Worm (Caenorhabditis elegans) whole organism, L2 larva: ENCODE results near the gene F10E9.7.

ENCODE experiments used
- C34F6.9 ChIP-seq: fragments of 150-350 bp; optimal IDR thresholded peaks from 2 replicates; lab custom pipeline; 2014; ENCODE audit warnings: missing biosample characterization, missing genetic modification characterization
- F13H6.1 ChIP-seq: sonication (generic microtip); optimal IDR thresholded peaks from 2 replicates; lab custom pipeline; 2016; ENCODE audit warnings: missing genetic modification characterization, missing compliant biosample characterization
- R02D3.7 ChIP-seq: fragments of 150-350 bp; optimal IDR thresholded peaks from 2 replicates; lab custom pipeline; 2014; ENCODE audit warnings: missing biosample characterization, missing genetic modification characterization
- Y55F3AM.14 ChIP-seq: fragments of 200-800 bp; sonication (Bioruptor generic); optimal IDR thresholded peaks from 2 replicates; lab custom pipeline; 2018; ENCODE audit warnings: mild to moderate bottlenecking, missing genetic modification characterization, missing compliant biosample characterization
- ZK546.5 ChIP-seq: sonication (generic microtip); optimal IDR thresholded peaks from 2 replicates; lab custom pipeline; 2017; ENCODE audit warnings: missing biosample characterization, missing genetic modification characterization
- alr-1 ChIP-seq: fragments of 150-350 bp; optimal IDR thresholded peaks from 2 replicates; lab custom pipeline; 2014; ENCODE audit warnings: missing biosample characterization, missing genetic modification characterization
- aly-2 ChIP-seq: fragments of 150-350 bp; optimal IDR thresholded peaks from 2 replicates; lab custom pipeline; 2014; ENCODE audit warnings: missing biosample characterization, missing genetic modification characterization
- ama-1 ChIP-seq: fragments of 150-350 bp; optimal IDR thresholded peaks from 2 replicates; lab custom pipeline; 2018; ENCODE audit warnings: inconsistent platforms
- crh-2 ChIP-seq: sonication (generic microtip); optimal IDR thresholded peaks from 2 replicates; lab custom pipeline; 2017; ENCODE audit warnings: missing biosample characterization, missing genetic modification characterization
- dmd-4 ChIP-seq: sonication (generic microtip); optimal IDR thresholded peaks from 2 replicates; lab custom pipeline; 2017; ENCODE audit warnings: missing biosample characterization, missing genetic modification characterization
- egl-27 ChIP-seq: sonication (generic microtip); optimal IDR thresholded peaks from 3 replicates; lab custom pipeline; 2017; ENCODE audit warnings: missing biosample characterization, missing genetic modification reagents, missing genetic modification characterization
- fos-1 ChIP-seq: fragments of 150-350 bp; optimal IDR thresholded peaks from 2 replicates; lab custom pipeline; 2014; ENCODE audit warnings: missing biosample characterization, missing genetic modification characterization
- lin-11 ChIP-seq: fragments of 150-350 bp; sonication (generic microtip); optimal IDR thresholded peaks from 2 replicates; lab custom pipeline; 2014; ENCODE audit warnings: missing biosample characterization, missing genetic modification characterization, inconsistent platforms, mixed read lengths
- lin-39 ChIP-seq: fragments of 150-350 bp; optimal IDR thresholded peaks from 2 replicates; lab custom pipeline; 2014; ENCODE audit warnings: missing biosample characterization, missing genetic modification reagents, missing genetic modification characterization
- lsy-2 ChIP-seq, 2 experiments: fragments of 150-350 bp in 1 of 2; sonication (generic microtip) in 1 of 2; optimal IDR thresholded peaks; 2 replicates each; lab custom pipeline; 2014 to 2017; ENCODE audit warnings: missing biosample characterization in 2 of 2, missing genetic modification characterization in 2 of 2
- mab-5 ChIP-seq: fragments of 150-350 bp; optimal IDR thresholded peaks from 2 replicates; lab custom pipeline; 2014; ENCODE audit warnings: missing biosample characterization, missing genetic modification characterization
- mdl-1 ChIP-seq, 2 experiments: fragments of 150-350 bp in 1 of 2; sonication (generic microtip) in 1 of 2; optimal IDR thresholded peaks; 2 replicates each; lab custom pipeline; 2017; ENCODE audit warnings: missing biosample characterization in 2 of 2, missing genetic modification characterization in 2 of 2
- nhr-10 ChIP-seq: sonication (generic microtip); optimal IDR thresholded peaks from 2 replicates; lab custom pipeline; 2017; ENCODE audit warnings: missing biosample characterization, missing genetic modification characterization
- nhr-11 ChIP-seq: fragments of 150-350 bp; optimal IDR thresholded peaks from 2 replicates; lab custom pipeline; 2014; ENCODE audit warnings: missing biosample characterization, missing genetic modification characterization
- nhr-12 ChIP-seq: fragments of 150-350 bp; optimal IDR thresholded peaks from 2 replicates; lab custom pipeline; 2014; ENCODE audit warnings: missing biosample characterization, missing genetic modification characterization
- nhr-129 ChIP-seq: fragments of 150-350 bp; optimal IDR thresholded peaks from 2 replicates; lab custom pipeline; 2014; ENCODE audit warnings: missing biosample characterization, missing genetic modification characterization
- nhr-21 ChIP-seq: fragments of 150-350 bp; optimal IDR thresholded peaks from 2 replicates; lab custom pipeline; 2014; ENCODE audit warnings: missing biosample characterization, missing genetic modification characterization
- nhr-23 ChIP-seq: fragments of 150-350 bp; optimal IDR thresholded peaks from 2 replicates; lab custom pipeline; 2014; ENCODE audit warnings: missing biosample characterization, missing genetic modification reagents, missing genetic modification characterization
- nhr-237 ChIP-seq: fragments of 150-350 bp; optimal IDR thresholded peaks from 2 replicates; lab custom pipeline; 2014; ENCODE audit warnings: missing biosample characterization, missing genetic modification characterization
- nhr-25 ChIP-seq: fragments of 150-350 bp; sonication (generic microtip); optimal IDR thresholded peaks from 3 replicates; lab custom pipeline; 2014; ENCODE audit warnings: missing biosample characterization, missing genetic modification characterization
- nhr-77 ChIP-seq: fragments of 150-350 bp; optimal IDR thresholded peaks from 2 replicates; lab custom pipeline; 2014; ENCODE audit warnings: missing biosample characterization, missing genetic modification characterization
- peb-1 ChIP-seq: fragments of 150-350 bp; optimal IDR thresholded peaks from 2 replicates; lab custom pipeline; 2014; ENCODE audit warnings: missing biosample characterization, missing genetic modification characterization
- sem-4 ChIP-seq: fragments of 150-350 bp; optimal IDR thresholded peaks from 2 replicates; lab custom pipeline; 2014; ENCODE audit warnings: missing biosample characterization, missing genetic modification reagents, missing genetic modification characterization
- skn-1 ChIP-seq: sonication (generic microtip); optimal IDR thresholded peaks from 2 replicates; lab custom pipeline; 2017; ENCODE audit warnings: missing biosample characterization, missing genetic modification characterization
- sma-9 ChIP-seq, 2 experiments: fragments of 150-350 bp in 1 of 2; sonication (generic microtip) in 1 of 2; optimal IDR thresholded peaks; 2 replicates each; lab custom pipeline; 2014 to 2016; ENCODE audit warnings: missing genetic modification characterization in 2 of 2, mild to moderate bottlenecking in 1 of 2, missing biosample characterization in 1 of 2, missing compliant biosample characterization in 1 of 2, missing genetic modification reagents in 1 of 2, moderate library complexity in 1 of 2
- unc-39 ChIP-seq: fragments of 150-350 bp; optimal IDR thresholded peaks from 2 replicates; lab custom pipeline; 2014; ENCODE audit warnings: missing biosample characterization, missing genetic modification characterization
- unc-55 ChIP-seq: fragments of 150-350 bp; sonication (generic microtip); optimal IDR thresholded peaks from 3 replicates; lab custom pipeline; 2014; ENCODE audit warnings: missing biosample characterization, missing genetic modification reagents, missing genetic modification characterization
- unc-62 ChIP-seq: fragments of 150-350 bp; optimal IDR thresholded peaks from 2 replicates; lab custom pipeline; 2014; ENCODE audit warnings: missing biosample characterization, missing genetic modification reagents, missing genetic modification characterization
- ztf-1 ChIP-seq: fragments of 200-800 bp; sonication (Bioruptor generic); conservative IDR thresholded peaks from 2 replicates; pipeline ENCODE4 v1.3.6; 2022; ENCODE audit warnings: missing genetic modification characterization, missing compliant biosample characterization
- ztf-4 ChIP-seq: fragments of 150-350 bp; optimal IDR thresholded peaks from 2 replicates; lab custom pipeline; 2014; ENCODE audit warnings: missing biosample characterization, missing genetic modification characterization

F10E9.7 gene

ce11 chrIII:8286824-8287223, 20.4 kb downstream of the F10E9.7 start:
- no peak for TF ChIP-seq alr-1 (tag; lab: Kevin White, UChicago)
- TF ChIP-seq nhr-21 (tag; lab: Kevin White, UChicago) = no peak
- TF ChIP-seq F13H6.1 = no peak
- TF ChIP-seq crh-2 (tag; lab: Kevin White, UChicago) = no peak
- TF ChIP-seq skn-1 = no peak
- no peak for TF ChIP-seq unc-39
- no peak for TF ChIP-seq ama-1 (lab: Kevin White, UChicago)

ce11 chrIII:8286003-8286402, 21.2 kb downstream of the F10E9.7 start:
- no peak for TF ChIP-seq ztf-4
- TF ChIP-seq ztf-1 = no peak
- TF ChIP-seq nhr-21 (tag; lab: Kevin White, UChicago) = no peak
- TF ChIP-seq ama-1 (lab: Kevin White, UChicago) = no peak
- peak; percentile 42 for TF ChIP-seq unc-55 (GFP tag; lab: Kevin White, UChicago)

- no peak for TF ChIP-seq C34F6.9 (tag; lab: Kevin White, UChicago)
- no peak for TF ChIP-seq lsy-2 (tag; optimal IDR thresholded peaks at IDR 0.05; lab: Kevin White, UChicago)
- no peak for TF ChIP-seq ztf-1
- no peak for TF ChIP-seq mab-5
- TF ChIP-seq egl-27 (tag; lab: Kevin White, UChicago) = no peak
- TF ChIP-seq peb-1 (tag; lab: Kevin White, UChicago) = no peak
- no peak for TF ChIP-seq F13H6.1
- no peak for TF ChIP-seq nhr-129 (tag; lab: Kevin White, UChicago)
- TF ChIP-seq sma-9 (GFP tag; optimal IDR thresholded peaks at IDR 0.05; lab: Kevin White, UChicago) = no peak
- TF ChIP-seq sma-9 (tag; optimal IDR thresholded peaks at IDR 0.05; lab: Kevin White, UChicago) = no peak
- no peak for TF ChIP-seq ZK546.5 (tag; lab: Kevin White, UChicago)
- no peak for TF ChIP-seq unc-55 (GFP tag; lab: Kevin White, UChicago)
- TF ChIP-seq nhr-237 (tag; lab: Kevin White, UChicago) = no peak
- TF ChIP-seq, all 48 proteins: peak for 0
Measured at ce11 chrIII:8283525-8283924, 23.7 kb downstream of the F10E9.7 start.

- peak; percentile 33 for TF ChIP-seq unc-55 (GFP tag; lab: Kevin White, UChicago)
- TF ChIP-seq unc-62 = no peak
Measured at ce11 chrIII:8281310-8281709, 25.9 kb downstream of the F10E9.7 start.

- TF ChIP-seq C34F6.9 (tag; lab: Kevin White, UChicago) = peak; percentile 1
- no peak for TF ChIP-seq aly-2 (tag; lab: Kevin White, UChicago)
Measured at ce11 chrIII:8280352-8280751, 26.9 kb downstream of the F10E9.7 start.

ce11 chrIII:8279567-8279966, 27.7 kb downstream of the F10E9.7 start:
- no peak for TF ChIP-seq mdl-1 (tag; optimal IDR thresholded peaks at IDR 0.05; lab: Kevin White, UChicago)
- no peak for TF ChIP-seq fos-1 (tag; lab: Kevin White, UChicago)
- no peak for TF ChIP-seq nhr-11 (tag; lab: Kevin White, UChicago)
- no peak for TF ChIP-seq nhr-77 (tag; lab: Kevin White, UChicago)

- TF ChIP-seq aly-2 (tag; lab: Kevin White, UChicago) (no peak), nhr-10 (no peak), nhr-129 (tag; lab: Kevin White, UChicago) (no peak), C34F6.9 (tag; lab: Kevin White, UChicago) (no peak)
- TF ChIP-seq, all 48 proteins: peak for 0
Measured at ce11 chrIII:8278801-8279200, 28.4 kb downstream of the F10E9.7 start, which contains the start of gene mig-10. TSS of gene mig-10 (plus strand) at chrIII:8279101.

- TF ChIP-seq nhr-10 (no peak), unc-55 (GFP tag; lab: Kevin White, UChicago) (no peak), nhr-12 (tag; lab: Kevin White, UChicago) (no peak), Y55F3AM.14 (GFP tag; lab: Kevin White, UChicago) (no peak), ZK546.5 (tag; lab: Kevin White, UChicago) (no peak), fos-1 (tag; lab: Kevin White, UChicago) (no peak), nhr-23 (no peak), lin-11 (tag; lab: Kevin White, UChicago) (no peak), lin-39 (tag; lab: Kevin White, UChicago) (no peak), dmd-4 (no peak), nhr-77 (tag; lab: Kevin White, UChicago) (no peak), nhr-25 (tag; lab: Kevin White, UChicago) (no peak), ama-1 (lab: Kevin White, UChicago) (no peak), sem-4 (tag; lab: Kevin White, UChicago) (no peak), crh-2 (tag; lab: Kevin White, UChicago) (no peak), R02D3.7 (tag; lab: Kevin White, UChicago) (no peak)
Measured at ce11 chrIII:8275871-8276270, 31.4 kb downstream of the F10E9.7 start, which contains the start of gene clec-160. TSS of gene clec-160 (minus strand) at chrIII:8275971.
